Worm (Caenorhabditis elegans) whole organism, early embryonic: ENCODE measurements around the gene C24H10.4.

Experiments used
- ama-1 ChIP-seq: fragments of 150-350 bp; optimal IDR thresholded peaks from 2 replicates; lab custom pipeline; 2014
- flt-1 ChIP-seq: fragments of 200-800 bp; sonication (Bioruptor generic); IDR thresholded peaks from 2 replicates; pipeline ENCODE4 v1.3.6; 2022; ENCODE audit warnings: missing genetic modification characterization, missing compliant biosample characterization
- tbx-11 ChIP-seq: fragments of 200-800 bp; sonication (Bioruptor generic); IDR thresholded peaks from 2 replicates; pipeline ENCODE4 v1.3.6; 2022; ENCODE audit warnings: missing genetic modification characterization, missing compliant biosample characterization

ce11 chrX:5020996-5021395 lies 38.1 kb downstream of the C24H10.4 start, which contains the start of gene ZC449.2:
- TF ChIP-seq ama-1 (lab: Kevin White, UChicago) (no peak), tbx-11 (GFP tag; lab: Robert Waterston, UW) (no peak), flt-1 (no peak)
